Worm (Caenorhabditis elegans) whole organism, early embryonic: ENCODE measurements around the gene ncx-10.

ENCODE experiments used
- B0310.2 ChIP-seq: sonication (generic microtip); optimal IDR thresholded peaks from 2 replicates; lab custom pipeline; 2016; ENCODE audit warnings: mild to moderate bottlenecking, missing genetic modification characterization, missing compliant biosample characterization
- F13C5.2 ChIP-seq: sonication (generic microtip); optimal IDR thresholded peaks from 2 replicates; lab custom pipeline; 2017; ENCODE audit warnings: mild to moderate bottlenecking, missing genetic modification characterization, inconsistent platforms, missing compliant biosample characterization
- aly-1 ChIP-seq: sonication (generic microtip); optimal IDR thresholded peaks from 2 replicates; lab custom pipeline; 2016; ENCODE audit warnings: missing genetic modification characterization, missing compliant biosample characterization
- ama-1 ChIP-seq: fragments of 150-350 bp; optimal IDR thresholded peaks from 2 replicates; lab custom pipeline; 2014
- ceh-13 ChIP-seq: fragments of 200-800 bp; sonication (Bioruptor generic); optimal IDR thresholded peaks from 2 replicates; lab custom pipeline; 2018; ENCODE audit warnings: mild to moderate bottlenecking, missing genetic modification characterization, missing compliant biosample characterization
- ceh-36 ChIP-seq: sonication (generic microtip); optimal IDR thresholded peaks from 2 replicates; lab custom pipeline; 2016; ENCODE audit warnings: missing genetic modification characterization, inconsistent platforms, missing compliant biosample characterization
- ets-7 ChIP-seq: sonication (generic microtip); optimal IDR thresholded peaks from 2 replicates; lab custom pipeline; 2016; ENCODE audit warnings: missing genotype, missing genetic modification characterization, missing compliant biosample characterization
- flt-1 ChIP-seq: fragments of 200-800 bp; sonication (Bioruptor generic); IDR thresholded peaks from 2 replicates; pipeline ENCODE4 v1.3.6; 2022; ENCODE audit warnings: missing genetic modification characterization, missing compliant biosample characterization
- hmbx-1 ChIP-seq: sonication (generic microtip); optimal IDR thresholded peaks from 2 replicates; lab custom pipeline; 2016; ENCODE audit warnings: mild to moderate bottlenecking, missing genetic modification characterization, missing compliant biosample characterization
- hmg-4 ChIP-seq: fragments of 200-800 bp; sonication (Bioruptor generic); optimal IDR thresholded peaks from 2 replicates; lab custom pipeline; 2018; ENCODE audit warnings: mild to moderate bottlenecking, missing genetic modification characterization, missing compliant biosample characterization
- hnd-1 ChIP-seq: sonication (generic microtip); optimal IDR thresholded peaks from 2 replicates; lab custom pipeline; 2016; ENCODE audit warnings: missing genetic modification characterization, missing compliant biosample characterization
- pes-1 ChIP-seq: fragments of 200-800 bp; sonication (Bioruptor generic); IDR thresholded peaks from 2 replicates; pipeline ENCODE4 v1.3.6; 2022; ENCODE audit warnings: missing genetic modification reagents, missing genetic modification characterization, missing compliant biosample characterization
- scrt-1 ChIP-seq: fragments of 200-800 bp; sonication (Bioruptor generic); IDR thresholded peaks from 2 replicates; pipeline ENCODE4 v1.3.6; 2022; ENCODE audit warnings: missing genetic modification characterization, missing compliant biosample characterization
- sea-1 ChIP-seq: fragments of 200-800 bp; sonication (Bioruptor generic); conservative IDR thresholded peaks from 2 replicates; pipeline ENCODE4 v1.3.6; 2022; ENCODE audit warnings: missing genetic modification characterization, missing compliant biosample characterization
- tbx-11 ChIP-seq: fragments of 200-800 bp; sonication (Bioruptor generic); IDR thresholded peaks from 2 replicates; pipeline ENCODE4 v1.3.6; 2022; ENCODE audit warnings: missing genetic modification characterization, missing compliant biosample characterization
- tbx-37 ChIP-seq: fragments of 200-800 bp; sonication (Bioruptor generic); conservative IDR thresholded peaks from 2 replicates; pipeline ENCODE4 v1.3.6; 2022; ENCODE audit warnings: missing genetic modification reagents, missing genetic modification characterization, missing compliant biosample characterization
- tra-4 ChIP-seq: sonication (generic microtip); optimal IDR thresholded peaks from 2 replicates; lab custom pipeline; 2017; ENCODE audit warnings: missing genetic modification characterization, missing compliant biosample characterization

ncx-10 gene

ce11 chrV:7969107-7969506 is 36.2 kb upstream of the ncx-10 start, which contains the start of gene che-7:
che-7 (minus strand) TSS chrV:7969207.
- TF ChIP-seq ceh-13 (no peak), tra-4 (tag; lab: Kevin White, UChicago) (no peak), ama-1 (lab: Kevin White, UChicago) (no peak), ets-7 (tag; lab: Kevin White, UChicago) (no peak), scrt-1 (GFP tag; lab: Robert Waterston, UW) (no peak)

ce11 chrV:7964429-7964828 is 31.5 kb upstream of the ncx-10 start:
- no peak for TF ChIP-seq aly-1 (tag; lab: Kevin White, UChicago)
- no peak for TF ChIP-seq ceh-36 (tag; lab: Kevin White, UChicago)
- no peak for TF ChIP-seq F13C5.2 (tag; lab: Kevin White, UChicago)
- no peak for TF ChIP-seq sea-1 (GFP tag; lab: Robert Waterston, UW)
- no peak for TF ChIP-seq tbx-11
- no peak for TF ChIP-seq scrt-1 (GFP tag; lab: Robert Waterston, UW)
- TF ChIP-seq hmg-4, result no peak
- no peak for TF ChIP-seq hmbx-1 (tag; lab: Kevin White, UChicago)
- no peak for TF ChIP-seq tra-4 (tag; lab: Kevin White, UChicago)
- no peak for TF ChIP-seq ceh-13
- TF ChIP-seq hnd-1 (tag; lab: Kevin White, UChicago), result no peak
- no peak for TF ChIP-seq pes-1 (GFP tag; lab: Robert Waterston, UW)
- TF ChIP-seq B0310.2 (tag; lab: Kevin White, UChicago), result no peak
- no peak for TF ChIP-seq ets-7 (tag; lab: Kevin White, UChicago)
- TF ChIP-seq flt-1 (GFP tag; lab: Robert Waterston, UW), result no peak
- no peak for TF ChIP-seq tbx-37 (GFP tag; lab: Robert Waterston, UW)

DNA sequence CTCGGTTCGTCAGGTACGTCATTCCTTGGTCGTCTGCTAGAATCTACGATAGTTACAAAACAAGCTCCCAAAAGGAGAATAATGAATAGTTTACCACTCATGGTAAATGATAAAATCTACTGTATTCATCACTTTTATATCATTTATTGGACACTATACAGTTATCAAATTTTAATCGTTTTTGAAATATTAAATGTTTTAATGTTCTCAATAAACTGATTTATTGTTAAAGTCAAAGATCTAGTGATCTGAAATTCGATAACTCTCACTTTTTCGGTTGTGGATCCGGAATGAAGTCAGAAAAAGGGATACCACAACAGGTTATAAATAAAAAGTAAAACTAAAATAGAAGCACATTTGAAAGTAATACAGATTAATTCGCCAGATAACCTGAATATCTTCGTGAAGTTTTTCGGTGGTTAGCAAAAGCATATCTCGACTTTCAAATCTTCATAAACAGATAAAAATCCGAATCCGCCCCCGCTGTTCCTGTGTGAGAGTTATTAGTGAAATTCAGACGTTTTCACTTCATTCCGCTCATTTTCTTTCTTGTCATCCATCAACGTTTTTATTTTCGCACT is 25.9 kb upstream of the ncx-10 start, which contains the start of the genes clec-217 and F26D11.2:
Gene clec-217 (minus strand): TSS at position 101 of the 581 bp plus-strand sequence.
Gene F26D11.2 (plus strand): TSS at position 531 of the 581 bp plus-strand sequence.
- TF ChIP-seq aly-1 (tag; lab: Kevin White, UChicago) (no peak), sea-1 (GFP tag; lab: Robert Waterston, UW) (no peak), scrt-1 (GFP tag; lab: Robert Waterston, UW) (no peak), ama-1 (lab: Kevin White, UChicago) (no peak), hmbx-1 (tag; lab: Kevin White, UChicago) (no peak), hmg-4 (no peak), B0310.2 (tag; lab: Kevin White, UChicago) (no peak), tbx-37 (GFP tag; lab: Robert Waterston, UW) (no peak), pes-1 (GFP tag; lab: Robert Waterston, UW) (no peak), hnd-1 (tag; lab: Kevin White, UChicago) (no peak), flt-1 (GFP tag; lab: Robert Waterston, UW) (no peak), ceh-13 (no peak), tra-4 (tag; lab: Kevin White, UChicago) (no peak), tbx-11 (no peak), F13C5.2 (tag; lab: Kevin White, UChicago) (no peak), ceh-36 (tag; lab: Kevin White, UChicago) (no peak), ets-7 (tag; lab: Kevin White, UChicago) (no peak)

- no peak for TF ChIP-seq tbx-11
- TF ChIP-seq ets-7 (tag; lab: Kevin White, UChicago), result no peak
- no peak for TF ChIP-seq ceh-36 (tag; lab: Kevin White, UChicago)
- no peak for TF ChIP-seq ceh-13
- TF ChIP-seq tbx-37 (GFP tag; lab: Robert Waterston, UW), result no peak
- TF ChIP-seq flt-1 (GFP tag; lab: Robert Waterston, UW), result no peak
- TF ChIP-seq pes-1 (GFP tag; lab: Robert Waterston, UW), result no peak
- no peak for TF ChIP-seq scrt-1 (GFP tag; lab: Robert Waterston, UW)
- no peak for TF ChIP-seq sea-1 (GFP tag; lab: Robert Waterston, UW)
- no peak for TF ChIP-seq aly-1 (tag; lab: Kevin White, UChicago)
- TF ChIP-seq F13C5.2 (tag; lab: Kevin White, UChicago), result no peak
- no peak for TF ChIP-seq ama-1 (lab: Kevin White, UChicago)
- no peak for TF ChIP-seq hnd-1 (tag; lab: Kevin White, UChicago)
- TF ChIP-seq hmbx-1 (tag; lab: Kevin White, UChicago), result no peak
- no peak for TF ChIP-seq B0310.2 (tag; lab: Kevin White, UChicago)
- no peak for TF ChIP-seq hmg-4
These were observed 23.3 kb upstream of the ncx-10 start, which contains the start of gene pals-34 for ce11 chrV:7956218-7956617. pals-34 (minus strand) TSS chrV:7956497.

DNA sequence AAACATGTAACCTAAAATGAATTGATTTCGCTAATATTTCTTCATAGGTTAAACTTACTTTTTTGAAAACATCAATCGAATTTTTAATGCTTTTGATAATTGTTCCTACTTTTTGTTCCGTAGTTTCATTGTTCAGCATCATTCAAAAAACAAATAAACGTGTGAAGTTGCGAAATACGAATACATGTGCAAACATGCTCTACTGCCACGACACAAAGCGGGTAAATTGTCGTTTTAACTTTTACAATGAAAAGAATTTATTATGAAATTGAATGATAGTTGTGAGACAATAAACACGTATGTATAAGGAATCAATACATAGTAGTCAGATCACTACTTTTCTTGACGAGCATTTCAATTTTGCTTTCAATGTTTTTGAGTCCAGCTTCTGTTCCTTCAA is 22.3 kb upstream of the ncx-10 start, which contains the start of gene F26D11.12:
Gene F26D11.12 (minus strand): TSS at position 145 of the 400 bp plus-strand sequence.
- no peak for TF ChIP-seq pes-1 (GFP tag; lab: Robert Waterston, UW)
- no peak for TF ChIP-seq tra-4 (tag; lab: Kevin White, UChicago)
- TF ChIP-seq flt-1 (GFP tag; lab: Robert Waterston, UW), result no peak

- TF ChIP-seq sea-1 (GFP tag; lab: Robert Waterston, UW) (no peak), ama-1 (lab: Kevin White, UChicago) (no peak), hmg-4 (no peak), ceh-13 (no peak), tbx-37 (GFP tag; lab: Robert Waterston, UW) (no peak), F13C5.2 (tag; lab: Kevin White, UChicago) (no peak), tra-4 (tag; lab: Kevin White, UChicago) (no peak), ets-7 (tag; lab: Kevin White, UChicago) (no peak), tbx-11 (no peak), B0310.2 (tag; lab: Kevin White, UChicago) (no peak), hnd-1 (tag; lab: Kevin White, UChicago) (no peak), ceh-36 (tag; lab: Kevin White, UChicago) (no peak), aly-1 (tag; lab: Kevin White, UChicago) (no peak), flt-1 (GFP tag; lab: Robert Waterston, UW) (no peak)
These were observed 21.7 kb upstream of the ncx-10 start, which contains the start of gene F26D11.13 for ce11 chrV:7954552-7954951. F26D11.13 (minus strand) TSS chrV:7954652.
